Worm (Caenorhabditis elegans): ENCODE results near the gene tra-2.

ce11 chrII:6930072-6930471 lies 35.4 kb downstream of the tra-2 start:
- TF ChIP-seq unc-62 (GFP tag; optimal IDR thresholded peaks at IDR 0.05) = no peak
- TF ChIP-seq nhr-237 (tag; optimal IDR thresholded peaks at IDR 0.05) = no peak

Measured in whole organism, L3 larva.